Worm (Caenorhabditis elegans): ENCODE data around the gene rpl-10.

ce11 chrII:8185016-8185493, 41.4 kb downstream of the rpl-10 start, which contains the start of the genes mig-5 and cct-1:
- TF ChIP-seq cog-1 (tag; optimal IDR thresholded peaks at IDR 0.05) (peak; percentile 84), ztf-29 (GFP tag; IDR thresholded peaks at IDR 0.05) (no peak)
